Worm (Caenorhabditis elegans) whole organism, L4/young adult: ENCODE data around the gene T02B11.4.
"Not testable (repeated sequence)": the region's sequence is repeated elsewhere in the genome, so short reads cannot be mapped to it uniquely, and the experiment has no call there.

ENCODE experiments used
- W03F9.2 ChIP-seq: fragments of 150-350 bp; optimal IDR thresholded peaks from 2 replicates; lab custom pipeline; 2014; ENCODE audit warnings: missing biosample characterization, missing genetic modification characterization
- dao-5 ChIP-seq: sonication (generic microtip); optimal IDR thresholded peaks from 2 replicates; lab custom pipeline; 2016; ENCODE audit warnings: missing genotype, missing genetic modification characterization, moderate library complexity, missing compliant biosample characterization
- him-1 ChIP-seq: sonication (generic microtip); optimal IDR thresholded peaks from 2 replicates; lab custom pipeline; 2016; ENCODE audit warnings: missing genotype, missing genetic modification reagents, missing genetic modification characterization, missing compliant biosample characterization

Gene T02B11.4

DNA sequence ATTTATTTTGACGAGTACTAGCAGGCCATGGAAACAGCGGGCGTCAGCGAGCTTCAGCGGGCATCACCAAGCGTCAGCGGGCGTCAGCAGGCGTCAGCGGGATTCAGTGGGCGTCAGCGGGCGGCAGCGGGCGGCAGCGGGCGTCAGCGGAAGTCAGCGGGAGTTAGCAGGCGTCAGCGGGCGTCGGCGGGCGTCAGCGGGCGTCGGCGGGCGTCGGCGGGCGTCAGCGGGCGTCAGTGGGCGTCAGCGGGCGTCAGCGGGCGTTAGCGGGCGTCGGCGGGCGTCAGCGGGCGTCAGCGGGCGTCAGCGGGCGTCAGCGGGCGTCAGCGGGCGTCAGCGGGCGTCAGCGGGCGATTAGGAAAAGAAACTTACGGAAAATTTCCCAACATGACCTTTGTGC lies 28.3 kb downstream of the T02B11.4 start:
- TF ChIP-seq him-1 (tag; lab: Kevin White, UChicago): no peak
- TF ChIP-seq dao-5 (tag; lab: Kevin White, UChicago): no peak
- TF ChIP-seq W03F9.2 (tag; lab: Kevin White, UChicago): no peak

DNA sequence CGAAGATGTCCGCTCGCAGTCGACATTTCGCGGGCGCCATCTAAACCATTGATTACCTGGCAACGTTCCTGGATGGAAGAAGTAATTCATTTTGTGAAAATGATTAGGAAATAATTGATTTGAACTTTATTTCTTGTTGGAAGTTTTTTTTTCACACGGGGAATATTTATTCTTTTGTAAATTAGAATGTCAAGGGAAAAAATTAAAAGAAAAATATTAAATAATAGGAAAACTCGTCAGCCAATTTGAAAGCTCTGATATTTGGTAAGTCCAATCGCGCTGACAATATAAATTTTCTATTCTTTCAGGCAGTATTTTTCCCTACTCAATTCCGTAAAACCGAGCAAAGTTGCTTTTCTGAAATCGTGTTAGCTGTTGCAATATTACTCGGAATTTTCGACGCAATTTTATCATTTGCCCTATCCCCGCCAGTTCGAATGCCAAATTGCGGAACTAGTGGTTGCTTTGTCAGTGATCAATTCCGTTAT lies 31.9 kb downstream of the T02B11.4 start, which contains the start of the genes K09C6.7 and K09C6.10:
K09C6.7 (minus strand) TSS at position 101 of the 488 bp plus-strand sequence.
K09C6.10 (plus strand) TSS at position 438 of the 488 bp plus-strand sequence.
- not testable (repeated sequence) for TF ChIP-seq him-1, dao-5, W03F9.2 (tag; lab: Kevin White, UChicago)

DNA sequence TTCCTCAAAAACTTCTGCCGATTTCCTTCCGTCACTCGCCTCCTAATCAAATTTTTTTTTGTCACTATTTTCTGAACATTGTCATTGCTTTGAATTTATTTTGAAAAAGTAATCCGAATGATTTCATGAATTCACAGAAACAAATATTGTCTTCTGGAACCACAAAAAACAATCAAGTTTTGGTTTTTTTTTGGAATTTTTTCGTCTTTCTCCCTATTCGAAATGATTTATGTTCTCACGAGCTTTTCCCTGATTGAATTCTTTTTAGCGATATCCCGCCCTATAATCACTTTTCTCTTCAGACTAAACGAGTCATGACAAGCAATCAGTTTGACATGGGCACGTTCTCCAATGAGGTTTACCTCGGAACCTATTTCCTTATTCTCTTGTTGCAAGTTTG lies 37.6 kb downstream of the T02B11.4 start, which contains the start of gene F41H8.1:
F41H8.1 (plus strand) TSS at position 301 of the 400 bp plus-strand sequence.
- TF ChIP-seq him-1 (tag; lab: Kevin White, UChicago) (no peak), dao-5 (tag; lab: Kevin White, UChicago) (no peak), W03F9.2 (tag; lab: Kevin White, UChicago) (no peak)

DNA sequence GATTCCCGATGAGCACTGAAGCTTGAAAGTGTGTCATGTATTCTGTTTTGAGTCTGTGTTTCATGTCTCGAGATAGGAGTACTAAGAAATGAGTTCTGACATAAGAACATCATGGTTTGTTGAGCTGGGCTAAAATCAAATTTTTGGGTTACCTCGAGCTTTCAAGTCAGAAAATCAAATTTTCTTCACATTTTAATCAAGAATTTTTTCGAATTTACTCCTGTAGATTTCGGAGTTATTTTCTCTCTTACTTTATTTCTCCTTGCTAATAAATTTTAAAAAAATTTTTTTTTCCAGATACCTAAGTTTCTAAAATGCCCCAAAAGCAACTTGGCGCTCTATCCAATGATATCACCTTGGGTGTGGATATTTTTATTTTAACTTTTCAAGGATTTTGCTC lies 44.8 kb downstream of the T02B11.4 start, which contains the start of gene F41H8.2:
F41H8.2 (plus strand) TSS at position 301 of the 400 bp plus-strand sequence.
- TF ChIP-seq him-1 (tag; lab: Kevin White, UChicago) (no peak), W03F9.2 (tag; lab: Kevin White, UChicago) (no peak), dao-5 (tag; lab: Kevin White, UChicago) (no peak)

DNA sequence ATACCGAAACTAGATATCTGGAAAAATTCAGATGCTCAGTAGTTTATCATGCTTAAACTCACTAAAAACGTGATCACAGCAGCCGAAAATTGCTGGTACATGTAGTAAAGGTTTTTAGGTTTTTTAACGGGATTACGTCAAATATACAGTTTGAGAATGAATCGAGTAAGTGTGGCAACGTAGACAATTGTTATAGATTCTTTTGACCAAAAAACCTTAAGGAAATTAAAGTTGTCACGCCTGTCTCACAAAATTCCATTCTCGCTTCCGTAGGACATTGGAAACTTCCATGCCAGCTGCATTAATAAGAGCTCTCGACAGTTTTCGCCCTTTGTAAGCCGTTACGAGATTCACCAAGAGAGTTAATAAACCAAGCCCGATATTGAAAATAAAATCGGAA lies 48.0 kb downstream of the T02B11.4 start, which contains the start of gene srx-31:
srx-31 (minus strand) TSS at position 101 of the 400 bp plus-strand sequence.
- not testable (repeated sequence) for TF ChIP-seq W03F9.2, him-1, dao-5 (tag; lab: Kevin White, UChicago)

DNA sequence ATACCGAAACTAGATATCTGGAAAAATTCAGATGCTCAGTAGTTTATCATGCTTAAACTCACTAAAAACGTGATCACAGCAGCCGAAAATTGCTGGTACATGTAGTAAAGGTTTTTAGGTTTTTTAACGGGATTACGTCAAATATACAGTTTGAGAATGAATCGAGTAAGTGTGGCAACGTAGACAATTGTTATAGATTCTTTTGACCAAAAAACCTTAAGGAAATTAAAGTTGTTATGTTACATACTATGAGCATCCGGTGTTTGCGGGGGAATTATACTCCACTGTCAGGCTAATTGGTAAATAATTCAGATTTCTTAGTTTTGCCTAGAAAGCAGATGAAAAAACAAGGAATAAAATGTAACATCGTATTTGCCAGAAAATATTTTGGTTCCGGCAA lies 50.3 kb downstream of the T02B11.4 start, which contains the start of gene srx-32:
srx-32 (minus strand) TSS at position 101 of the 400 bp plus-strand sequence.
- not testable (repeated sequence) for TF ChIP-seq W03F9.2, him-1, dao-5 (tag; lab: Kevin White, UChicago)
